Worm (Caenorhabditis elegans): Measurements from ENCODE around the gene B0464.9.
A peak's percentile ranks its signal among the peaks of the same experiment; 100 is the strongest.

Gene B0464.9

DNA sequence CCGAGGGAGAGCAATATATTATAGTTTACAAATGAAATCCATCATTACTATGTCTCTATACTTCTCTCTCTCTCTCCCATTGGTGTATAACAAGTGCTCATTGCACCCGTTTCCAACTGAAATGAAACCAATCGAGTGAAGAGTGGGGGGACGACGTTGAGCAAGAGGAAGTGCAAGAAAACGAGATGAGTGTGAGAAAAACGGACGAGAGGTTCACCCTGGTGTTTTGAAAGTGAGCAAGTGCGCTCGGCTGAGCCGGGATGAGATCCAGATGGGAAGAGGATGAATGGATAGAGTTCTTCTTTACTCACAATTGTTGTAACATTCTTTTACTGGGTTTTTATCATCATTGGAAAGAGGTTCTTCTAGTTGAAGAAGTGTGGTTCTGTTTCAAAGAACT lies 18.1 kb downstream of the B0464.9 start:
- TF ChIP-seq dmd-4 (tag; optimal IDR thresholded peaks at IDR 0.05; ENCODE audit: borderline replicate concordance) (no peak), ets-4 (tag; optimal IDR thresholded peaks at IDR 0.05) (no peak), pha-4 (tag; optimal IDR thresholded peaks at IDR 0.05) (no peak), fkh-10 (GFP tag; optimal IDR thresholded peaks at IDR 0.05) (no peak), ahr-1 (tag; optimal IDR thresholded peaks at IDR 0.05) (no peak), unc-3 (GFP tag; conservative IDR thresholded peaks at IDR 0.05) (no peak), unc-3 (tag; optimal IDR thresholded peaks at IDR 0.05) (no peak), ceh-14 (tag; optimal IDR thresholded peaks at IDR 0.05) (no peak), Y22D7AL.16 (tag; optimal IDR thresholded peaks at IDR 0.05) (no peak), hlh-8 (tag; optimal IDR thresholded peaks at IDR 0.05) (peak; percentile 80), elt-4 (tag; optimal IDR thresholded peaks at IDR 0.05) (no peak), unc-86 (tag; optimal IDR thresholded peaks at IDR 0.05) (no peak), F13H6.1 (tag; optimal IDR thresholded peaks at IDR 0.05) (no peak), K02D7.2 (tag; optimal IDR thresholded peaks at IDR 0.05) (no peak), ztf-16 (tag; optimal IDR thresholded peaks at IDR 0.05) (no peak), dve-1 (tag; optimal IDR thresholded peaks at IDR 0.05) (no peak), ref-2 (tag; optimal IDR thresholded peaks at IDR 0.05) (no peak), hlh-13 (GFP tag; optimal IDR thresholded peaks at IDR 0.05) (no peak), ceh-19 (GFP tag; optimal IDR thresholded peaks at IDR 0.05) (no peak), unc-42 (tag; optimal IDR thresholded peaks at IDR 0.05) (peak; percentile 54), che-1 (tag; optimal IDR thresholded peaks at IDR 0.05) (no peak), lim-6 (tag; optimal IDR thresholded peaks at IDR 0.05) (no peak), tbx-7 (tag; optimal IDR thresholded peaks at IDR 0.05) (no peak), hlh-30 (tag; optimal IDR thresholded peaks at IDR 0.05; ENCODE audit: insufficient read depth) (no peak), ceh-31 (tag; optimal IDR thresholded peaks at IDR 0.05) (peak; percentile 56), pax-1 (tag; optimal IDR thresholded peaks at IDR 0.05) (no peak), ceh-34 (tag; optimal IDR thresholded peaks at IDR 0.05) (peak; percentile 32), ceh-2 (tag; optimal IDR thresholded peaks at IDR 0.05) (no peak), sox-2 (GFP tag; IDR thresholded peaks at IDR 0.05) (no peak), ceh-24 (tag; optimal IDR thresholded peaks at IDR 0.05) (no peak), pha-2 (tag; optimal IDR thresholded peaks at IDR 0.05) (no peak), nfya-1 (tag; optimal IDR thresholded peaks at IDR 0.05) (peak; percentile 59), T23F11.4 (GFP tag; optimal IDR thresholded peaks at IDR 0.05) (no peak), gmeb-2 (tag; optimal IDR thresholded peaks at IDR 0.05) (no peak), ceh-9 (tag; optimal IDR thresholded peaks at IDR 0.05) (no peak), K09A11.1 (tag; optimal IDR thresholded peaks at IDR 0.05; ENCODE audit: insufficient read depth) (no peak), npax-4 (tag; optimal IDR thresholded peaks at IDR 0.05) (no peak), ttx-3 (tag; optimal IDR thresholded peaks at IDR 0.05) (no peak), odd-2 (tag; optimal IDR thresholded peaks at IDR 0.05) (no peak), elt-2 (tag; optimal IDR thresholded peaks at IDR 0.05) (no peak)

DNA sequence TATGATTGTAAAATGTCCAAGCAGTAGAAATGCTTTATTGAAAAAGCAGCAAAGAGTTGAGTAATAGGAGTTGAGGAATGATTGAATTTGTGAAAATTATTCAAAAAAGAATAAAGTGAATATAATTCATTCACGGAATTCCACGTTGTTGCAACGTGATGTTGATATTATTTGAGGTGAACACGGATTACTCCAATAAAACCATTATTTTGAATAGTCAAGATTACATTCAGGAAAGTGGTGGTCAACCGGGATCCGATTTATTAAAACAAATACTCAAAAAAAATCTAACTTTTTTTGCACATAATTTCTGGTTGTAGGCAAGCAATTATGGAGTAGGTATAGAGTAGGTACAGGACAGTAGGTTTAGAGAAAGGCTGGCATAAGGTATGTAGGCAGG lies 19.8 kb downstream of the B0464.9 start, which contains the start of gene bre-3:
Gene bre-3, minus strand, starts transcription at position 101 of the 400 bp plus-strand sequence.
- TF ChIP-seq sox-2 (GFP tag; IDR thresholded peaks at IDR 0.05) = no peak

DNA sequence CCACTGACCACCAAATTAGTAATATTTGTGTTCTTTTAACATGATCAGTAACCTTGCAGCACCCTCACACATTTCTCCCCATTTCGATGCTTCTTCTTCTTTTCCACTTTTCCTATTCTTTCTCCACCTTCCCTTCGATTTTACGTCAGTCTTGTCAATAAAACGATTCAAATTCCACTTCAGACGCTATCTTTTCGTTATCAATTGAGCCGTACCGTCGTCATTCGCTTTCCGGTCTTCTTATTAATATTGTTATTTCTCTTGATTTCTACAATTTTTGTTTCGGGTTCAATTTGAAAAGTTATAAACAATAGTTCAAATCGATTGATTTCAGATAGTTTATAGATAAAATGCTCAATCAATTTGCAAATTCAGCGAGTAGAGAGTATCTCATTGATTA lies 21.9 kb downstream of the B0464.9 start:
- TF ChIP-seq sox-4 (tag; optimal IDR thresholded peaks at IDR 0.05) = no peak
- peak; percentile 6 for TF ChIP-seq elt-2 (tag; optimal IDR thresholded peaks at IDR 0.05)
- no peak for TF ChIP-seq fkh-10 (GFP tag; optimal IDR thresholded peaks at IDR 0.05)
